Worm (Caenorhabditis elegans) whole organism, late embryonic: ENCODE data around the gene F09G8.5.

Source experiments
- F13H6.1 ChIP-seq: sonication (generic microtip); optimal IDR thresholded peaks from 2 replicates; lab custom pipeline; 2016; ENCODE audit warnings: missing genetic modification characterization, missing compliant biosample characterization
- ama-1 ChIP-seq: fragments of 150-350 bp; optimal IDR thresholded peaks from 2 replicates; lab custom pipeline; 2014
- ceh-2 ChIP-seq: sonication (generic microtip); optimal IDR thresholded peaks from 2 replicates; lab custom pipeline; 2016; ENCODE audit warnings: missing genotype, missing genetic modification characterization, missing compliant biosample characterization
- dmd-4 ChIP-seq: sonication (generic microtip); optimal IDR thresholded peaks from 2 replicates; lab custom pipeline; 2016; ENCODE audit warnings: borderline replicate concordance, missing genetic modification characterization, missing compliant biosample characterization
- dve-1 ChIP-seq: sonication (generic microtip); optimal IDR thresholded peaks from 2 replicates; lab custom pipeline; 2017; ENCODE audit warnings: antibody characterized with exemption, mild to moderate bottlenecking, missing genetic modification characterization, missing compliant biosample characterization
- elt-2 ChIP-seq: sonication (generic microtip); optimal IDR thresholded peaks from 2 replicates; lab custom pipeline; 2016; ENCODE audit warnings: missing genetic modification reagents, missing genetic modification characterization, missing compliant biosample characterization
- fkh-10 ChIP-seq: fragments of 150-350 bp; optimal IDR thresholded peaks from 2 replicates; lab custom pipeline; 2014; ENCODE audit warnings: missing biosample characterization, missing genetic modification reagents, missing genetic modification characterization
- lim-6 ChIP-seq: sonication (generic microtip); optimal IDR thresholded peaks from 2 replicates; lab custom pipeline; 2016; ENCODE audit warnings: missing genetic modification characterization, missing compliant biosample characterization
- lin-11 ChIP-seq: fragments of 200-800 bp; sonication (Bioruptor generic); optimal IDR thresholded peaks from 2 replicates; lab custom pipeline; 2018; ENCODE audit warnings: mild to moderate bottlenecking, missing genetic modification characterization, missing compliant biosample characterization
- nfya-1 ChIP-seq: sonication (generic microtip); optimal IDR thresholded peaks from 2 replicates; lab custom pipeline; 2017; ENCODE audit warnings: missing genetic modification characterization, mild to moderate bottlenecking, missing compliant biosample characterization, antibody characterized with exemption, moderate library complexity
- pqm-1 ChIP-seq: sonication (generic microtip); optimal IDR thresholded peaks from 2 replicates; lab custom pipeline; 2016; ENCODE audit warnings: missing genetic modification characterization, missing compliant biosample characterization
- tbx-2 ChIP-seq: sonication (generic microtip); optimal IDR thresholded peaks from 2 replicates; lab custom pipeline; 2016; ENCODE audit warnings: missing genetic modification characterization, missing compliant biosample characterization

ce11 chrIII:8211562-8211961 is 43.2 kb upstream of the F09G8.5 start:
- TF ChIP-seq nfya-1 (tag; lab: Kevin White, UChicago) (no peak), fkh-10 (no peak), ceh-2 (tag; lab: Kevin White, UChicago) (no peak), lin-11 (tag; lab: Kevin White, UChicago) (no peak), dmd-4 (tag; lab: Kevin White, UChicago) (no peak), tbx-2 (tag; lab: Kevin White, UChicago) (no peak), dve-1 (tag; lab: Kevin White, UChicago) (no peak), lim-6 (tag; lab: Kevin White, UChicago) (no peak), F13H6.1 (no peak), elt-2 (no peak), pqm-1 (tag; lab: Kevin White, UChicago) (no peak), ama-1 (lab: Kevin White, UChicago) (no peak)
